Fruit fly (Drosophila melanogaster) whole organism, pupa: Measurements from ENCODE around the gene VhaM9.7-b.

Experiments
- CG32121 ChIP-seq: fragments of 200-800 bp; sonication (Bioruptor generic); IDR thresholded peaks from 2 replicates; pipeline ENCODE4 v1.3.6; 2022; ENCODE audit warnings: missing biosample characterization, missing genetic modification characterization
- EcR ChIP-seq: fragments of 200-800 bp; sonication (Bioruptor generic); optimal IDR thresholded peaks from 3 replicates; lab custom pipeline; 2019; ENCODE audit warnings: missing biosample characterization, missing genetic modification characterization, mild to moderate bottlenecking, moderate library complexity, missing genetic modification reagents
- Pif1A ChIP-seq: fragments of 200-800 bp; sonication (Bioruptor generic); optimal IDR thresholded peaks from 3 replicates; lab custom pipeline; 2016; ENCODE audit warnings: missing biosample characterization, missing genetic modification characterization

dm6 chr3L:21568254-21568653, 28.6 kb downstream of the VhaM9.7-b start:
- no peak for TF ChIP-seq CG32121
- no peak for TF ChIP-seq EcR
- no peak for TF ChIP-seq Pif1A (GFP tag; lab: Kevin White, UChicago)
